Fruit fly (Drosophila melanogaster) Kc167 (cell line): ENCODE results near the gene Wnt5.

ENCODE experiments used
- Sin3A ChIP-seq: fragments of >200 bp; optimal IDR thresholded peaks from 2 replicates; lab custom pipeline; 2018; ENCODE audit warnings: missing external identifiers
- h ChIP-seq: fragments of >200 bp; optimal IDR thresholded peaks from 3 replicates; lab custom pipeline; 2018; ENCODE audit warnings: missing external identifiers
- psq ChIP-seq: fragments of >200 bp; optimal IDR thresholded peaks from 2 replicates; lab custom pipeline; 2017; ENCODE audit warnings: missing external identifiers
- ttk ChIP-seq: sonication (Bioruptor generic); optimal IDR thresholded peaks from 2 replicates; lab custom pipeline; 2017; ENCODE audit warnings: missing external identifiers

dm6 chrX:18540268-18540667, 35.1 kb upstream of the Wnt5 start:
- TF ChIP-seq Sin3A (lab: Kevin White, UChicago) (no peak), psq (lab: Kevin White, UChicago) (no peak), h (lab: Kevin White, UChicago) (no peak), ttk (lab: Kevin White, UChicago) (no peak)
